Fruit fly (Drosophila melanogaster): ENCODE results near the gene Acbp5.

DNA sequence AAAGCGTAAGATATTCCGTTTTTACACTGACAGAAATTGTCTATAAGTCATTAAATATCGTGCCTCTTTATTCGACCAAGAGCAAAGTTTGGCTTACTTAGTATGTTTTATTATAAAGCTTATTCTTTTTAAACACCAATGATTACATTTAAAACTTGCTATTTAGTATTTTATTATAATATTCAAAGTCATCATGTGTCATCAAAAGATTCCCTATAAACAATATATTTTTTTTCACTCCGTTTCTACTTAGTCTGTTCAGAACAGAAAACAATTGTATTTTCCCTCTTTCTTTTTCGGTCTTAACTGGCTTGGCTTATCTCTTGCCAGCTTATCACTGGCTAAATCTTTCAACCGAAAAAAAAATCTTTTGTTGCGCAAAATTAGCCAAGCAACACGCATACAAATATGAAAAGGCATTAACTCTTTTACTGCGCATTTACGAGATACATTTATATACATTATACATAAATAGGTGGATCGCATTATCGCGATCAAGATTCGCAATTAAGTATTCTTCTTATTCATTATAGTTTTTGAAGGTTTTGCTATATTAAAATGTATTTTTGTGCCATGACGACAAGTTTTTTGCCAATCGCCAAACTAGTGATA is 10.9 kb downstream of the Acbp5 start:
- TF ChIP-seq CG11762 (GFP tag; optimal IDR thresholded peaks at IDR 0.05; ENCODE audit: insufficient read depth) (no peak), OdsH (GFP tag; optimal IDR thresholded peaks at IDR 0.05) (peak; percentile 7), CG3919 (GFP tag; optimal IDR thresholded peaks at IDR 0.05) (no peak), pdm3 (GFP tag; optimal IDR thresholded peaks at IDR 0.05) (no peak), dac (GFP tag; optimal IDR thresholded peaks at IDR 0.05) (no peak), achi (GFP tag; optimal IDR thresholded peaks at IDR 0.05) (peak; percentile 27), CG6792 (GFP tag; optimal IDR thresholded peaks at IDR 0.05) (no peak), fd59A (GFP tag; optimal IDR thresholded peaks at IDR 0.05) (no peak), Lpt (GFP tag; optimal IDR thresholded peaks at IDR 0.05) (no peak), Sox15 (GFP tag; optimal IDR thresholded peaks at IDR 0.05) (no peak), Met (GFP tag; optimal IDR thresholded peaks at IDR 0.05) (peak; percentile 45), CG34406 (GFP tag; optimal IDR thresholded peaks at IDR 0.05) (peak; percentile 19)

All from whole organism, prepupa.